Worm (Caenorhabditis elegans): ENCODE measurements around the gene str-10.
A peak's percentile ranks its signal among the peaks of the same experiment; 100 is the strongest.

Gene str-10

ce11 chrX:13106177-13106761, 23.8 kb downstream of the str-10 start:
- TF ChIP-seq hmg-11 (tag; optimal IDR thresholded peaks at IDR 0.05) (no peak), elt-2 (tag; optimal IDR thresholded peaks at IDR 0.05) (peak; percentile 80), jun-1 (tag; optimal IDR thresholded peaks at IDR 0.05) (peak; percentile 7), nfya-1 (tag; optimal IDR thresholded peaks at IDR 0.05; ENCODE audit: insufficient read depth) (peak; percentile 22)

DNA sequence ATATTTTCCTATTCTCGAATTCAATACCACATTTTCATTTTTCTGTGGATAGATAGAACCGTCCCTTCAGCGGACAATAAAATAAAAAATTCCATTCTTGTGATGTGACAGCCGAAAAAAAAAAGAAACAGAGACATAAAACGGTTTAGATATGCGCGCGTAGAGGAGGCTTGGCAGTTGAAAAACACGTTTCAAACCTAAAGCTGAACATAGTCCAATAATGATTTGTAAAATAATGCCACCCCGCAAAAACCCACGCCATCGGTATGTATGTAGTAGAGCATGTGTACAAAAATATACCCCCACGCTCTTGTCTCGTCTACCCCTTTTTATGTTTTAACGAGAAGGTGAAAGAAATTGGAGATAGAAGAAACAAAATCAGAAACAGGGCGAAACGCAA, 26.2 kb downstream of the str-10 start:
- TF ChIP-seq pha-4 (tag; optimal IDR thresholded peaks at IDR 0.05) (no peak), ceh-28 (tag; optimal IDR thresholded peaks at IDR 0.05) (no peak), elt-2 (tag; optimal IDR thresholded peaks at IDR 0.05) (peak; percentile 11), lin-39 (tag; optimal IDR thresholded peaks at IDR 0.05) (no peak), egl-5 (tag; optimal IDR thresholded peaks at IDR 0.05) (peak; percentile 9), ama-1 (optimal IDR thresholded peaks at IDR 0.05) (peak; percentile 94)

DNA sequence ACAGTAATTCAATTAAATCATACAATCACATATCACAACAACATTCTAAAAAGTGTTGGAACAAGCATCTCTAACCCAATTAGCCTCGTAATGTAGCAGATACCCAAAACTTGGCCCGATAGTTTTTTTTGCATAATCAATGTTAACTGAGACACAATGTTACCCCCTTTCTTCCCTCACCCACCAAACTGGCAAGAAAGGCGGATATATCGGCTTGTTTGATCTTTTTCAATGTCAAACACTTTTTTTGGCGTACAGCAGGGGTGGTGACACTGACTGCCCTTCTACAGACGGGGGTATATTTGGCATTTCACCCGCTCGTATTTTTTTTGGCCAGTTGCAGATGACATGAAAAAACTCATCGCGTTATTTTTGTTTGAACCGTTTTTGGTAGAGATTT, 27.6 kb downstream of the str-10 start:
- TF ChIP-seq R02D3.7 (tag; optimal IDR thresholded peaks at IDR 0.05) = no peak
- no peak for TF ChIP-seq zag-1 (tag; optimal IDR thresholded peaks at IDR 0.05)
- peak; percentile 72 for TF ChIP-seq nhr-25 (tag; optimal IDR thresholded peaks at IDR 0.05)
- TF ChIP-seq ama-1 (optimal IDR thresholded peaks at IDR 0.05) = no peak
- TF ChIP-seq ztf-4 (tag; optimal IDR thresholded peaks at IDR 0.05) = no peak
- TF ChIP-seq pqm-1 (tag; optimal IDR thresholded peaks at IDR 0.05) = no peak
- no peak for TF ChIP-seq jun-1 (tag; optimal IDR thresholded peaks at IDR 0.05)
- no peak for TF ChIP-seq nhr-28 (tag; optimal IDR thresholded peaks at IDR 0.05)

DNA sequence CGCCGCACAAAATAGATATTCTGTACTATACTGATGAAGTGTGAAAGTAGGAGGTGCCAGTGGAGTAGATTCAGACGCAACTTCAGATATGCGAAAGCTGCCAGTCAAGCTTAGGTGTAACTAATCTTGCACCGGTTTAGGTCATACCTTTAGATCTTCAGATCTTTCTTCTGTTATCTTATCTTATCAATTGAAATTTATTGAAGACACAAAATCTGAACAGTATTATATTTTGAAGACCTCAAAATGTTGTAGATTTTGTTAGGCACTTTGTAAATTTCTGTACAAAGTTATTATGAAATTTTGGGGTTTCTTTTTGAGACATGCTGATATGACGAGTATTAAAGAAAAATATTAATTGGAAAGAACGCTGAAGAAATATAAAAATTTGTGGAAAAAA, 30.2 kb downstream of the str-10 start:
- TF ChIP-seq R02D3.7 (tag; optimal IDR thresholded peaks at IDR 0.05) = no peak
- TF ChIP-seq elt-3 (tag; optimal IDR thresholded peaks at IDR 0.05) = peak in 1 of 3 experiments; percentile 48
- TF ChIP-seq nhr-11 (tag; optimal IDR thresholded peaks at IDR 0.05) = no peak

DNA sequence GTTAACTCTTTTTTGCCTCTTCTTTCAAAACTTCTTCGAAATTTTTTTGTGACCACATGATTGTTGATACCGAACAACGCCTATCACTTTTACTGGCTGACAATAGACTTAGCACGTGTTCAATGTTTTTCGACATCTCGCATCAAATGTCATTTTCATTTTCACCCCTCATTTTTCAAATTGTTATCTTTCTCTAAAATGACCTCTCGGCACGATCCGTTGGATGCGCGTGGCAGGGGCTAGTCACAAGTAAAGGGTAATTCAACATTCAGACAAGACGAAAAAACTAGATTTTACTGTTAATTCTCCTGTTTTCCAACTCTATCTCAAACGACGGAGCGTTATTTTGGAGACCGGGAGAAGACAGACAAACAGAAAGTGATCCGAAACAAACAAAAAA, 31.0 kb downstream of the str-10 start, which contains the start of gene F17H10.2:
TSS of gene F17H10.2 (plus strand) at position 316 of the 400 bp plus-strand sequence.
- no peak for TF ChIP-seq elt-2 (tag; optimal IDR thresholded peaks at IDR 0.05)
- TF ChIP-seq ztf-11 (tag; optimal IDR thresholded peaks at IDR 0.05) = no peak
- TF ChIP-seq mml-1 (tag; optimal IDR thresholded peaks at IDR 0.05) = no peak
- no peak for TF ChIP-seq fos-1 (tag; optimal IDR thresholded peaks at IDR 0.05)
- TF ChIP-seq nhr-25 (tag; optimal IDR thresholded peaks at IDR 0.05) = peak; percentile 63
- TF ChIP-seq ZK546.5 (tag; optimal IDR thresholded peaks at IDR 0.05) = no peak
- no peak for TF ChIP-seq nhr-67 (tag; optimal IDR thresholded peaks at IDR 0.05)
- no peak for TF ChIP-seq pha-4 (tag; optimal IDR thresholded peaks at IDR 0.05)
- no peak for TF ChIP-seq unc-39 (tag; optimal IDR thresholded peaks at IDR 0.05)
- peak; percentile 12 for TF ChIP-seq nhr-43 (tag; optimal IDR thresholded peaks at IDR 0.05; ENCODE audit: poor library complexity, severe bottlenecking)

- TF ChIP-seq ceh-28 (tag; optimal IDR thresholded peaks at IDR 0.05) (no peak), ZK546.5 (tag; optimal IDR thresholded peaks at IDR 0.05) (no peak), ceh-82 (tag; optimal IDR thresholded peaks at IDR 0.05) (no peak), ztf-4 (tag; optimal IDR thresholded peaks at IDR 0.05) (no peak), elt-1 (tag; optimal IDR thresholded peaks at IDR 0.05) (no peak)
Measured at ce11 chrX:13115694-13116093, 33.3 kb downstream of the str-10 start.

ce11 chrX:13116380-13116779, 34.0 kb downstream of the str-10 start:
- TF ChIP-seq egl-5 (tag; optimal IDR thresholded peaks at IDR 0.05) = no peak
- TF ChIP-seq nhr-12 (tag; optimal IDR thresholded peaks at IDR 0.05) = no peak
- no peak for TF ChIP-seq nhr-25 (tag; optimal IDR thresholded peaks at IDR 0.05)
- TF ChIP-seq ceh-9 (tag; optimal IDR thresholded peaks at IDR 0.05) = no peak
- no peak for TF ChIP-seq nfya-1 (tag; optimal IDR thresholded peaks at IDR 0.05; ENCODE audit: insufficient read depth)

- TF ChIP-seq elt-1 (tag; optimal IDR thresholded peaks at IDR 0.05) = peak; percentile 73
- TF ChIP-seq nhr-23 (tag; optimal IDR thresholded peaks at IDR 0.05) = peak; percentile 54
- no peak for TF ChIP-seq fkh-2 (tag; optimal IDR thresholded peaks at IDR 0.05)
- TF ChIP-seq nhr-43 (tag; optimal IDR thresholded peaks at IDR 0.05; ENCODE audit: poor library complexity, severe bottlenecking) = peak; percentile 38
- no peak for TF ChIP-seq hmg-11 (tag; optimal IDR thresholded peaks at IDR 0.05)
- TF ChIP-seq nhr-25 (tag; optimal IDR thresholded peaks at IDR 0.05) = peak; percentile 36
Measured at ce11 chrX:13119900-13120299, 37.5 kb downstream of the str-10 start.

Measured in whole organism, L3 larva.